Fruit fly (Drosophila melanogaster) whole organism, embryonic: ENCODE measurements around the gene CG31960.

Source experiments
- ATbp ChIP-seq: fragments of 200-800 bp; sonication (Bioruptor generic); optimal IDR thresholded peaks from 2 replicates; lab custom pipeline; 2017; ENCODE audit warnings: missing biosample characterization, mild to moderate bottlenecking, missing genetic modification characterization, missing genetic modification reagents
- Antp ChIP-seq: fragments of 200-800 bp; sonication (Bioruptor generic); optimal IDR thresholded peaks from 3 replicates; lab custom pipeline; 2016; ENCODE audit warnings: missing biosample characterization, missing genetic modification characterization
- Awh ChIP-seq: fragments of 200-800 bp; sonication (Bioruptor generic); IDR thresholded peaks from 2 replicates; pipeline ENCODE4, ENCODE4 v1.3.6; 2022; ENCODE audit warnings: missing biosample characterization, missing genetic modification characterization
- C15 ChIP-seq: fragments of 200-800 bp; sonication (Bioruptor generic); IDR thresholded peaks from 3 replicates; pipeline ENCODE4 v1.3.6; 2022; ENCODE audit warnings: missing biosample characterization, missing genetic modification characterization
- CG15269 ChIP-seq: fragments of 200-800 bp; sonication (Bioruptor generic); optimal IDR thresholded peaks from 2 replicates; lab custom pipeline; 2018; ENCODE audit warnings: missing biosample characterization, mild to moderate bottlenecking, missing genetic modification characterization, moderate library complexity
- CG15479 ChIP-seq: fragments of 200-800 bp; sonication (Bioruptor generic); optimal IDR thresholded peaks from 3 replicates; lab custom pipeline; 2019; ENCODE audit warnings: missing biosample characterization, mild to moderate bottlenecking, missing genetic modification characterization, moderate library complexity
- CG17328 ChIP-seq: fragments of 200-800 bp; sonication (Bioruptor generic); IDR thresholded peaks from 2 replicates; pipeline ENCODE4 v1.3.6; 2022; ENCODE audit warnings: missing biosample characterization, missing genetic modification characterization
- CG1832 ChIP-seq: fragments of 200-800 bp; sonication (Bioruptor generic); optimal IDR thresholded peaks from 2 replicates; lab custom pipeline; 2017; ENCODE audit warnings: missing biosample characterization, mild to moderate bottlenecking, missing genetic modification characterization, inconsistent platforms
- CG2202 ChIP-seq: fragments of 200-800 bp; sonication (Bioruptor generic); optimal IDR thresholded peaks from 2 replicates; lab custom pipeline; 2018; ENCODE audit warnings: missing biosample characterization, mild to moderate bottlenecking, missing genetic modification characterization
- CG3065 ChIP-seq: fragments of 200-800 bp; sonication (Bioruptor generic); optimal IDR thresholded peaks from 2 replicates; lab custom pipeline; 2016; ENCODE audit warnings: missing biosample characterization, missing genetic modification characterization
- CG34376 ChIP-seq: fragments of 200-800 bp; sonication (Bioruptor generic); optimal IDR thresholded peaks from 2 replicates; lab custom pipeline; 2018; ENCODE audit warnings: missing biosample characterization, mild to moderate bottlenecking, missing genetic modification characterization
- CG4282 ChIP-seq: fragments of 200-800 bp; sonication (Bioruptor generic); optimal IDR thresholded peaks from 2 replicates; lab custom pipeline; 2016; ENCODE audit warnings: missing biosample characterization, missing genetic modification characterization
- CG7987 ChIP-seq: fragments of 200-800 bp; sonication (Bioruptor generic); optimal IDR thresholded peaks from 2 replicates; lab custom pipeline; 2018; ENCODE audit warnings: missing biosample characterization, mild to moderate bottlenecking, missing genetic modification characterization, moderate library complexity
- CG8388 ChIP-seq: fragments of 200-800 bp; sonication (Bioruptor generic); optimal IDR thresholded peaks from 2 replicates; lab custom pipeline; 2019; ENCODE audit warnings: missing biosample characterization, mild to moderate bottlenecking, missing genetic modification characterization, moderate library complexity
- CG9932 ChIP-seq: fragments of 200-800 bp; sonication (Bioruptor generic); IDR thresholded peaks from 2 replicates; pipeline ENCODE4 v1.3.6; 2022; ENCODE audit warnings: missing biosample characterization, missing genetic modification characterization
- Dbx ChIP-seq: fragments of 200-800 bp; sonication (Bioruptor generic); IDR thresholded peaks from 3 replicates; pipeline ENCODE4 v1.3.6; 2022; ENCODE audit warnings: missing biosample characterization, missing genetic modification characterization
- Dfd ChIP-seq, 2 experiments: fragments of >200 bp; optimal IDR thresholded peaks; 2 replicates each; lab custom pipeline; 2017; ENCODE audit warnings: missing biosample characterization in 2 of 2, missing genetic modification characterization in 2 of 2
- Dip3 ChIP-seq: fragments of 200-800 bp; sonication (Bioruptor generic); optimal IDR thresholded peaks from 3 replicates; lab custom pipeline; 2016; ENCODE audit warnings: missing biosample characterization, missing genetic modification characterization
- Dp ChIP-seq: fragments of 200-800 bp; sonication (Bioruptor generic); optimal IDR thresholded peaks from 2 replicates; lab custom pipeline; 2018; ENCODE audit warnings: missing biosample characterization, mild to moderate bottlenecking, missing genetic modification characterization, moderate library complexity
- Fer1 ChIP-seq: fragments of 200-800 bp; sonication (Bioruptor generic); optimal IDR thresholded peaks from 2 replicates; lab custom pipeline; 2017; ENCODE audit warnings: missing biosample characterization, mild to moderate bottlenecking, missing genetic modification characterization
- GATAe ChIP-seq: fragments of 200-800 bp; sonication (Bioruptor generic); conservative IDR thresholded peaks from 2 replicates; pipeline ENCODE4 v1.3.6; 2022; ENCODE audit warnings: missing biosample characterization, missing genetic modification characterization
- H15 ChIP-seq: fragments of 200-800 bp; sonication (Bioruptor generic); IDR thresholded peaks from 3 replicates; pipeline ENCODE4 v1.3.6; 2022; ENCODE audit warnings: missing biosample characterization, missing genetic modification characterization
- Hand ChIP-seq: fragments of 200-800 bp; sonication (Bioruptor generic); optimal IDR thresholded peaks from 2 replicates; lab custom pipeline; 2017; ENCODE audit warnings: mild to moderate bottlenecking, missing biosample characterization, missing genetic modification reagents, missing genetic modification characterization
- MTF-1 ChIP-seq: fragments of 200-800 bp; sonication (Bioruptor generic); optimal IDR thresholded peaks from 2 replicates; lab custom pipeline; 2018; ENCODE audit warnings: missing biosample characterization, mild to moderate bottlenecking, missing genetic modification characterization, borderline replicate concordance
- Med ChIP-seq: fragments of 200-800 bp; sonication (Bioruptor generic); peaks from one replicate; lab custom pipeline; 2016; ENCODE audit warnings: missing biosample characterization, missing genetic modification characterization, mild to moderate bottlenecking, inconsistent platforms, moderate library complexity
- Oli ChIP-seq: fragments of 200-800 bp; sonication (Bioruptor generic); optimal IDR thresholded peaks from 2 replicates; lab custom pipeline; 2018; ENCODE audit warnings: missing biosample characterization, mild to moderate bottlenecking, missing genetic modification characterization, moderate library complexity
- Pdp1 ChIP-seq, 2 experiments: fragments of 200-800 bp; sonication (Bioruptor generic); optimal IDR thresholded peaks; 3 replicates each; lab custom pipeline; 2016; ENCODE audit warnings: missing biosample characterization in 2 of 2, missing genetic modification characterization in 2 of 2, mild to moderate bottlenecking in 1 of 2, moderate library complexity in 1 of 2
- Taf1 ChIP-seq: fragments of 200-800 bp; sonication (Bioruptor generic); IDR thresholded peaks from 2 replicates; pipeline ENCODE4 v1.3.6; 2022; ENCODE audit warnings: missing biosample characterization, missing genetic modification characterization
- amos ChIP-seq: fragments of 200-800 bp; sonication (Bioruptor generic); IDR thresholded peaks from 2 replicates; pipeline ENCODE4 v1.3.6; 2022; ENCODE audit warnings: missing biosample characterization, missing genetic modification characterization; ENCODE audit not compliant: partially characterized antibody
- az2 ChIP-seq: fragments of 200-800 bp; sonication (Bioruptor generic); optimal IDR thresholded peaks from 3 replicates; lab custom pipeline; 2016; ENCODE audit warnings: missing biosample characterization, missing genetic modification characterization
- chif ChIP-seq, 2 experiments: fragments of 200-800 bp; sonication (Bioruptor generic); optimal IDR thresholded peaks; 3 replicates each; lab custom pipeline; 2016; ENCODE audit warnings: missing biosample characterization in 2 of 2, missing genetic modification characterization in 2 of 2
- dimm ChIP-seq: fragments of 200-800 bp; sonication (Bioruptor generic); IDR thresholded peaks from 2 replicates; pipeline ENCODE4 v1.3.6; 2022; ENCODE audit warnings: missing biosample characterization, missing genetic modification characterization
- exex ChIP-seq: fragments of 200-800 bp; sonication (Bioruptor generic); optimal IDR thresholded peaks from 4 replicates; lab custom pipeline; 2018; ENCODE audit warnings: missing biosample characterization, mild to moderate bottlenecking, missing genetic modification characterization, moderate library complexity
- fd102C ChIP-seq: fragments of 200-800 bp; sonication (Bioruptor generic); optimal IDR thresholded peaks from 2 replicates; lab custom pipeline; 2018; ENCODE audit warnings: missing biosample characterization, mild to moderate bottlenecking, missing genetic modification characterization, moderate library complexity
- fd96Cb ChIP-seq: fragments of 200-800 bp; sonication (Bioruptor generic); optimal IDR thresholded peaks from 2 replicates; lab custom pipeline; 2018; ENCODE audit warnings: missing biosample characterization, mild to moderate bottlenecking, missing genetic modification characterization, moderate library complexity
- gce ChIP-seq: fragments of 200-800 bp; sonication (Bioruptor generic); IDR thresholded peaks from 3 replicates; pipeline ENCODE4 v1.3.6; 2022; ENCODE audit warnings: missing biosample characterization, missing genetic modification characterization
- ham ChIP-seq: fragments of 200-800 bp; sonication (Bioruptor generic); IDR thresholded peaks from 2 replicates; pipeline ENCODE4 v1.3.6; 2022; ENCODE audit warnings: missing biosample characterization, missing genetic modification characterization
- jing ChIP-seq: fragments of 200-800 bp; sonication (Bioruptor generic); optimal IDR thresholded peaks from 2 replicates; lab custom pipeline; 2018; ENCODE audit warnings: missing biosample characterization, mild to moderate bottlenecking, missing genetic modification characterization
- kah ChIP-seq: fragments of 200-800 bp; sonication (Bioruptor generic); optimal IDR thresholded peaks from 2 replicates; lab custom pipeline; 2018; ENCODE audit warnings: missing biosample characterization, mild to moderate bottlenecking, missing genetic modification characterization
- mirr ChIP-seq: fragments of 200-800 bp; sonication (Bioruptor generic); optimal IDR thresholded peaks from 3 replicates; lab custom pipeline; 2018; ENCODE audit warnings: missing biosample characterization, mild to moderate bottlenecking, missing genetic modification characterization
- p53 ChIP-seq: fragments of 200-800 bp; sonication (Bioruptor generic); optimal IDR thresholded peaks from 2 replicates; lab custom pipeline; 2016; ENCODE audit warnings: missing biosample characterization, missing genetic modification characterization
- row ChIP-seq: fragments of 200-800 bp; sonication (Bioruptor generic); IDR thresholded peaks from 3 replicates; pipeline ENCODE4 v1.3.6; 2022; ENCODE audit warnings: missing biosample characterization, missing genetic modification characterization
- salm ChIP-seq: fragments of 200-800 bp; sonication (Bioruptor generic); optimal IDR thresholded peaks from 2 replicates; lab custom pipeline; 2018; ENCODE audit warnings: missing biosample characterization, mild to moderate bottlenecking, missing genetic modification characterization
- so ChIP-seq: fragments of 200-800 bp; sonication (Bioruptor generic); IDR thresholded peaks from 3 replicates; pipeline ENCODE4 v1.3.6; 2022; ENCODE audit warnings: missing biosample characterization, missing genetic modification characterization
- sqz ChIP-seq: fragments of 200-800 bp; sonication (Bioruptor generic); optimal IDR thresholded peaks from 3 replicates; lab custom pipeline; 2018; ENCODE audit warnings: missing biosample characterization, mild to moderate bottlenecking, missing genetic modification characterization
- vfl ChIP-seq: fragments of 200-800 bp; sonication (Bioruptor generic); optimal IDR thresholded peaks from 2 replicates; lab custom pipeline; 2016; ENCODE audit warnings: missing biosample characterization, missing genetic modification characterization

The CG31960 gene

DNA sequence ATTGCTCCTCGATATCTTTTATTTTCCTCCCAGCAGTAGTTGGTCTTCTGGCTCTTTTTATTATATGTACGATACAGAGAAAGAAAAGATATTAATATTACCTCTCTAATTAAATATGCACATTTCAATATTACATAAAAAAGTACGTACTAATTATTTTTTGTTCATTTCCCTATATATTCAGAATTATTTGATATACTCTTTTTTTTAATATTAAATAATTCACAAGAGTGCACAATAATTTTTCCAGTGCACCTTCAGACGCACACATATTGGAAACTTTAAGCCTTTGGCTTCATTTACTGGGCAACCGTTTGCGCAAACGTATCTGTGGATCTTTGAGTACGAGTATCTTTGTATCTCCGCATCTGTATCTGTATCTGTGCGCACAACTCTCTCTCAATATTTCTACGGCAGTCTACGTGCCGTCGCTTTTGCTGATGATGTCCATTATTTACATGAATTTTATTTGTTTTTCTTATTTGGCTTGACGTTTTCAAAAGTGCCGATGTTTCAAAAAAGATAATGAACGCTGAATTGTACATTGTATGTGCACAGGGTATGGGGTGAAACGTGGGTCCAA is 8.0 kb upstream of the CG31960 start (continued):
- TF ChIP-seq so (GFP tag; lab: Robert Waterston, UW), result peak; percentile 82; the same call in 2 of the 3 replicates
- no peak for TF ChIP-seq amos (GFP tag; lab: Robert Waterston, UW)
- TF ChIP-seq Antp (GFP tag; lab: Kevin White, UChicago), result no peak
- TF ChIP-seq ham, result no peak
- peak; percentile 82 for TF ChIP-seq kah (GFP tag; lab: Kevin White, UChicago)
- peak; percentile 89 for TF ChIP-seq sqz (GFP tag; lab: Kevin White, UChicago)
- TF ChIP-seq CG1832 (GFP tag; lab: Kevin White, UChicago), result no peak
- TF ChIP-seq Oli (tag; lab: Kevin White, UChicago), result peak; percentile 86
- peak; percentile 81 for TF ChIP-seq gce (GFP tag; lab: Robert Waterston, UW)
- peak; percentile 23 for TF ChIP-seq MTF-1 (GFP tag; lab: Kevin White, UChicago)
- peak; percentile 52 for TF ChIP-seq Hand (GFP tag; lab: Kevin White, UChicago)
- TF ChIP-seq fd102C (GFP tag; lab: Kevin White, UChicago), result peak; percentile 76
- TF ChIP-seq CG4282, result no peak
- TF ChIP-seq H15 (GFP tag; lab: Robert Waterston, UW), result peak; percentile 70; the same call in 2 of the 3 replicates
- TF ChIP-seq chif (GFP tag; optimal IDR thresholded peaks at IDR 0.05; lab: Kevin White, UChicago), result peak in 1 of 2 experiments; percentile 47
- TF ChIP-seq dimm (GFP tag; lab: Robert Waterston, UW), result peak; percentile 38; the same call in 1 of the 2 replicates
- TF ChIP-seq ATbp (GFP tag; lab: Kevin White, UChicago), result peak; percentile 77
- TF ChIP-seq salm (tag; lab: Kevin White, UChicago), result peak; percentile 83
- peak; percentile 38; the same call in 1 of the 2 replicates for TF ChIP-seq CG9932 (GFP tag; lab: Robert Waterston, UW)
- peak; percentile 86 for TF ChIP-seq fd96Cb

DNA sequence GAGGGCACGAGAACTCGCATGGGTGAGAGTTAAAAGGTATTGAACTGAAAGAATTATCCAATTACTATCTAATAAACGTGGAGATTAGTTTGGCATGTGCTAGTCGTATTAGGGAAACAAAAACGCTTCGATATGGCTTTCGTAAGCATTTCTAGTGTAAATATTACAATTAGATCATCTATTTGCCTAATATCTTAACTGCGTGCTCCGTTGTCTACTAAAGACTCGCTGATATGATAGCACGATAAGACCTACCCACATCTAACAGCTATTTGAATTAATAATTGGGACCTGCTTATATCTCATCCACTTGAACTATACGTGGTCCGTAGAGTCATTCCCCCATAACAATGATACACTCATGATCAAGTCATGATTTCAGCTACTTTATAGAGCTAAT is 7.3 kb upstream of the CG31960 start:
- TF ChIP-seq CG8388 (GFP tag; lab: Kevin White, UChicago), result no peak
- TF ChIP-seq Dbx (GFP tag; lab: Robert Waterston, UW), result no peak
- TF ChIP-seq GATAe (GFP tag; lab: Robert Waterston, UW), result no peak
- TF ChIP-seq CG3065 (GFP tag; lab: Kevin White, UChicago), result no peak
- TF ChIP-seq az2 (GFP tag; lab: Kevin White, UChicago), result no peak
- TF ChIP-seq C15 (GFP tag; lab: Robert Waterston, UW), result no peak
- TF ChIP-seq Med, result peak; percentile 53
- peak; percentile 27 for TF ChIP-seq mirr
- TF ChIP-seq row (GFP tag; lab: Robert Waterston, UW), result no peak
- peak; percentile 62 for TF ChIP-seq exex (tag; lab: Kevin White, UChicago)

DNA sequence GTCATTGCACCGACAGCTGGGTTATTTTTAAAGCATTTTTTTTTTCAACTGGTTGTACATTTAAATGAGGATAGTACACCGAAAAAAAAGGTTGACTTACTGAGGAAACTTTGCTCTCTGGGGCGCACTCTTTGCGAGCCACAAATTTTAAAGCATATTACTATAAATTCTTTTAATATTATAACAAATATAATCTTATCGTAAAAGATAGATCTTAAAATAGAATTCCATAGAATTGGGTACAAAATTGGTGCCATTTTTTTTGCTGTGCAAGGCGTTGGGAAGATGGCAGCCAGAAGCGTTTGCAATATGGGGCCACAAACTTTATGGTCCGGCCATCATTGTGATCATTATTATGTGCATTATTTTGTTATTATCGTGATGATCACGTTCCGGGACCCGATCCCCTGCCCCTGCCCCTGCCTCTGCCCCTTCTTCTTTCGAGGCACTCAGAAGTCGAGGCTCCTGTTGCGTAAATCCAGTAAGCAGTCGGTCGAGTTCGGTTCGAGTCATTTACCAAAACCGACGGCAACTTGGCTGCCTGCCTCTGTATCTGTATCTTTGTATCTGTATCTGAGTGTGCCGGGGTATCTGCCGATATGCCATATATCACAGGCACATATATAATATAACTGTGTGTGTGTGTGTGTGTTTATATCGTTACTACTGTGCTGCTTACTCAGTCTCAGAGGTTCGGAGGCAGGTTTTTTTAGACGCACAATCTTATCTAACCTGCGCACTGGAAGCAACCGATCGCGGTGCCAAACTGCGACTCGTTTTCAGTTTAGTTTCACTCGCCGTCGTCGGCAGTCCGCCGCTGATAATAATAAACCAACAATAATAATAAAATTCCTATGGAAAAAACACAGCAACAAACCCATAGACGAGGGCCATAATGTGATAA is 6.3 kb upstream of the CG31960 start:
- TF ChIP-seq CG34376 (GFP tag; lab: Kevin White, UChicago), result peak; percentile 80
- TF ChIP-seq Taf1 (GFP tag; lab: Robert Waterston, UW), result no peak
- TF ChIP-seq CG7987 (GFP tag; lab: Kevin White, UChicago), result no peak
- TF ChIP-seq jing (GFP tag; lab: Kevin White, UChicago), result no peak
- TF ChIP-seq Awh (GFP tag; lab: Robert Waterston, UW), result 0 out of 2 replicates have a peak, but pooled peaks have one; percentile 52
- TF ChIP-seq Pdp1 (GFP tag; optimal IDR thresholded peaks at IDR 0.05; lab: Kevin White, UChicago), result peak in 1 of 2 experiments; percentile 86
- peak; percentile 42 for TF ChIP-seq CG15269 (tag; lab: Kevin White, UChicago)
- peak; percentile 3 for TF ChIP-seq Fer1 (GFP tag; lab: Kevin White, UChicago)
- TF ChIP-seq CG17328 (GFP tag; lab: Robert Waterston, UW), result no peak
- TF ChIP-seq MTF-1 (GFP tag; lab: Kevin White, UChicago), result no peak
- TF ChIP-seq CG2202 (tag; lab: Kevin White, UChicago), result no peak
- peak; percentile 91 for TF ChIP-seq CG15479 (GFP tag; lab: Kevin White, UChicago)
- TF ChIP-seq Dip3 (GFP tag; lab: Kevin White, UChicago), result no peak
- no peak for TF ChIP-seq p53 (GFP tag; lab: Kevin White, UChicago)
- no peak for TF ChIP-seq Dp
- TF ChIP-seq vfl, result no peak
- TF ChIP-seq Dfd (GFP tag; optimal IDR thresholded peaks at IDR 0.05; lab: Kevin White, UChicago), result no peak
